1 worm cellular context compared by ENCODE assay signal in the genomic region with DNA sequence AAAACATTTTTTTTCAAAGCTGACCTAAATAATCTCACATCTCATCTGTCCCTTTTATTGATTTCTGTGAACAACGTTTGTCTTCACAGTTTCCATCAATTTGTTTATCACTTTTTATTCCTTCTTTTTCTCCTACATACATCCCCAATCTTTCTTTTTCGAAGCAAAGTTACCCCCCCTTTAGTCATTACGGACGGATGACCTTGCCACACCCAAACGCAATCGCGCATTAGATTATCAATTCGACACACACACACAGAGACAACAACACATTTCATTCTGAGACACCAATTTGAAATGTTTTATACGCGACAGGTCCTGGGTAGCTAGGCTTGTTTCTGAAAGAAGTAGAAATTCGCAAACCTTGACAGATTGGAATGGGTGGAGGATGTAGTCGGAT.
TF ChIP-seq lines count a peak whose summit lies in the region.

No protein-coding gene starts in this region.

TF ChIP-seq in whole organism, L1 larva, 84 proteins besides CTCF, POLR2A, EP300 and RAD21 (continued from another document):
- no peak for TF ChIP-seq grh-1 (GFP tag; IDR thresholded peaks at IDR 0.05; lab: Robert Waterston, UW)
- TF ChIP-seq C04F5.9 (tag; optimal IDR thresholded peaks at IDR 0.05; lab: Kevin White, UChicago): no peak
- no peak for TF ChIP-seq alr-1 (tag; optimal IDR thresholded peaks at IDR 0.05; lab: Kevin White, UChicago; ENCODE audit: borderline replicate concordance)
- no peak for TF ChIP-seq ceh-90 (tag; optimal IDR thresholded peaks at IDR 0.05; lab: Kevin White, UChicago)
- TF ChIP-seq ztf-4 (tag; optimal IDR thresholded peaks at IDR 0.05; lab: Kevin White, UChicago): no peak
- TF ChIP-seq mef-2 (tag; optimal IDR thresholded peaks at IDR 0.05; lab: Kevin White, UChicago): no peak
- TF ChIP-seq sptf-1 (tag; optimal IDR thresholded peaks at IDR 0.05; lab: Kevin White, UChicago): no peak
- peak; percentile 89 for TF ChIP-seq nhr-85 (tag; lab: Kevin White, UChicago)
- no peak for TF ChIP-seq C34B4.2 (tag; optimal IDR thresholded peaks at IDR 0.05; lab: Kevin White, UChicago)
- no peak for TF ChIP-seq nhr-76 (tag; optimal IDR thresholded peaks at IDR 0.05; lab: Kevin White, UChicago)
- TF ChIP-seq pqm-1 (tag; optimal IDR thresholded peaks at IDR 0.05; lab: Kevin White, UChicago): no peak
- TF ChIP-seq ceh-82 (tag; optimal IDR thresholded peaks at IDR 0.05; lab: Kevin White, UChicago): no peak
- TF ChIP-seq lir-3 (tag; optimal IDR thresholded peaks at IDR 0.05; lab: Kevin White, UChicago; ENCODE audit: poor library complexity): no peak
- TF ChIP-seq hlh-4 (tag; optimal IDR thresholded peaks at IDR 0.05; lab: Kevin White, UChicago): no peak
- TF ChIP-seq nhr-90 (tag; optimal IDR thresholded peaks at IDR 0.05; lab: Kevin White, UChicago; ENCODE audit: poor library complexity): peak; percentile 53
- peak; percentile 27 for TF ChIP-seq nhr-20 (tag; optimal IDR thresholded peaks at IDR 0.05; lab: Kevin White, UChicago)
- TF ChIP-seq pax-3 (tag; optimal IDR thresholded peaks at IDR 0.05; lab: Kevin White, UChicago): no peak
- no peak for TF ChIP-seq nhr-237 (tag; optimal IDR thresholded peaks at IDR 0.05; lab: Kevin White, UChicago)
- no peak for TF ChIP-seq ceh-88 (GFP tag; IDR thresholded peaks at IDR 0.05; lab: Robert Waterston, UW)
- TF ChIP-seq hpl-2 (GFP tag; optimal IDR thresholded peaks at IDR 0.05; lab: Kevin White, UChicago): no peak
- no peak for TF ChIP-seq unc-30 (tag; optimal IDR thresholded peaks at IDR 0.05; lab: Kevin White, UChicago)
- no peak for TF ChIP-seq zip-4 (GFP tag; optimal IDR thresholded peaks at IDR 0.05; lab: Kevin White, UChicago)
- no peak for TF ChIP-seq mdl-1 (tag; optimal IDR thresholded peaks at IDR 0.05; lab: Kevin White, UChicago)
- no peak for TF ChIP-seq elt-2 (tag; optimal IDR thresholded peaks at IDR 0.05; lab: Kevin White, UChicago)
- TF ChIP-seq snu-23 (GFP tag; optimal IDR thresholded peaks at IDR 0.05; lab: Kevin White, UChicago): peak; percentile 45
- peak; percentile 80 for TF ChIP-seq lin-14 (GFP tag; optimal IDR thresholded peaks at IDR 0.05; lab: Kevin White, UChicago)
- no peak for TF ChIP-seq F16B12.6 (tag; optimal IDR thresholded peaks at IDR 0.05; lab: Kevin White, UChicago)
- TF ChIP-seq elt-3 (tag; optimal IDR thresholded peaks at IDR 0.05; lab: Kevin White, UChicago): peak in 4 of 6 experiments; percentile 25 to 80 (median 64)
- TF ChIP-seq unc-130 (tag; optimal IDR thresholded peaks at IDR 0.05; lab: Kevin White, UChicago): peak; percentile 6
- TF ChIP-seq nhr-19 (GFP tag; conservative IDR thresholded peaks at IDR 0.05; lab: Robert Waterston, UW): 0 out of 2 replicates have a peak, but pooled peaks have one; percentile 15
- TF ChIP-seq irx-1 (tag; optimal IDR thresholded peaks at IDR 0.05; lab: Kevin White, UChicago): no peak
- no peak for TF ChIP-seq lin-15B (tag; optimal IDR thresholded peaks at IDR 0.05; lab: Kevin White, UChicago)
- no peak for TF ChIP-seq ztf-11 (tag; optimal IDR thresholded peaks at IDR 0.05; lab: Kevin White, UChicago)
- TF ChIP-seq lin-13 (GFP tag; optimal IDR thresholded peaks at IDR 0.05; lab: Kevin White, UChicago): no peak
- no peak for TF ChIP-seq nhr-12 (tag; optimal IDR thresholded peaks at IDR 0.05; lab: Kevin White, UChicago)
- TF ChIP-seq nhr-28 (tag; optimal IDR thresholded peaks at IDR 0.05; lab: Kevin White, UChicago): no peak
- TF ChIP-seq nhr-11 (tag; optimal IDR thresholded peaks at IDR 0.05; lab: Kevin White, UChicago): no peak
- TF ChIP-seq sox-4 (tag; optimal IDR thresholded peaks at IDR 0.05; lab: Kevin White, UChicago): no peak
- TF ChIP-seq jun-1 (tag; optimal IDR thresholded peaks at IDR 0.05; lab: Kevin White, UChicago): no peak
- no peak for TF ChIP-seq skn-1 (tag; optimal IDR thresholded peaks at IDR 0.05; lab: Kevin White, UChicago)
- TF ChIP-seq lin-35 (GFP tag; optimal IDR thresholded peaks at IDR 0.05; lab: Kevin White, UChicago): peak in 1 of 2 experiments; percentile 10
- no peak for TF ChIP-seq C16A3.4 (tag; optimal IDR thresholded peaks at IDR 0.05; lab: Kevin White, UChicago)
- no peak for TF ChIP-seq dsc-1 (tag; optimal IDR thresholded peaks at IDR 0.05; lab: Kevin White, UChicago)
- TF ChIP-seq isw-1 (GFP tag; IDR thresholded peaks at IDR 0.05; lab: Robert Waterston, UW): no peak
